Worm (Caenorhabditis elegans): ENCODE results near the gene Y5F2A.4.

Y5F2A.4 gene

DNA sequence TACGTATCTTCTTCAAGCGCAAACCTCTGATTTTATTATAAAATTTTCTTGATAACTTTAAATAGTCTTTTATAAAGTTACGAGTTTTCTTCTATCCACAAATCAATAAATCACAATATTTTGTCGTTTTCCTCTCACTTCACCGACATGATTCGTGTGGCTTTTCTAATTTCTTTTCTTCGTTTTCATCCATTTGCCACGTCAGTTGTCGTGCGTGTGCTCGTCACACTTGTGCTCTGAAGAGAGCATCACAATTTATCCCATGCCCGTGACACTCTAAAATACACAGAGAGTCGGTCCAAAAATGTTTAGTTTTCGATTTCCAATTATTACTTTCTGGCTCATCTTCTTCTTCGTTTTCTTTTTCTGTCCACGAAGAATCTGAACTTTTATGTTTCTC, 33.5 kb upstream of the Y5F2A.4 start:
- TF ChIP-seq hmg-4 (GFP tag; optimal IDR thresholded peaks at IDR 0.05) (no peak), hnd-1 (tag; optimal IDR thresholded peaks at IDR 0.05) (no peak), pes-1 (GFP tag; IDR thresholded peaks at IDR 0.05) (no peak), tbx-37 (GFP tag; conservative IDR thresholded peaks at IDR 0.05) (no peak), ceh-13 (GFP tag; optimal IDR thresholded peaks at IDR 0.05) (no peak), B0310.2 (tag; optimal IDR thresholded peaks at IDR 0.05) (no peak), ama-1 (optimal IDR thresholded peaks at IDR 0.05) (no peak)

DNA sequence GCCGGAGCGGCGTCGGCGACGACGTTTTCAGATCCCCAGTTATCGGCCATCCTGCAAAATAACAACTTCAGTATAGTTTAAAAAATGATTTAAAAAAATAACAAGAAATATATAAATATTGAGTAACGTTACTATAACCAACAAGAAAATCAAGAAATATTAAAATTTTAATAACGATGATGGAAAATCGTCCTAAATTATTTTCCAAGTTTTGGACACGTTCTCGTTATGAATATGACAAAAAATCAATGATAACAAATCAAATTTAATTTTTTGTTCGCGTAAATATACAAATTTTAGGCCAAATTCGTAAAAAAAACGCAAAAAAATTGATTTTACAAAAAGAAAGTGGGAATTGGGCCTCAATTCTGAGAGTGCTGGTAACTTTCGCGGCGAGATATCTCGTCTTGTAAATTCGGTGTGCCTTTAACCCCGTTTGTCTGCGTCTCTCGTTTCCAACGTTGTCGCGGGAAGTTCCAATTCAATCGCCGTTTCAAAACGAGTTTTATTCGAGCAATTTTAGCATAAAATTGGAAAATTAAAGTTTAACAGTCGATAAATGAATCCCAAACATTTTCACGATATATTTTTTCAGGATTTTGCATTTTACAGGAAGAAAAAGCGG, 32.7 kb upstream of the Y5F2A.4 start, which contains the start of gene rps-5:
rps-5 (minus strand) TSS at position 51 of the 625 bp plus-strand sequence.
- TF ChIP-seq flt-1 (GFP tag; IDR thresholded peaks at IDR 0.05) (no peak), F13C5.2 (tag; optimal IDR thresholded peaks at IDR 0.05) (no peak), ceh-36 (tag; optimal IDR thresholded peaks at IDR 0.05) (no peak), ama-1 (optimal IDR thresholded peaks at IDR 0.05) (no peak), tbx-37 (GFP tag; conservative IDR thresholded peaks at IDR 0.05) (no peak), hmbx-1 (tag; optimal IDR thresholded peaks at IDR 0.05) (no peak), tbx-11 (GFP tag; IDR thresholded peaks at IDR 0.05) (no peak), scrt-1 (GFP tag; IDR thresholded peaks at IDR 0.05) (no peak), sea-1 (GFP tag; conservative IDR thresholded peaks at IDR 0.05) (no peak), ceh-13 (GFP tag; optimal IDR thresholded peaks at IDR 0.05) (no peak), hnd-1 (tag; optimal IDR thresholded peaks at IDR 0.05) (no peak), pes-1 (GFP tag; IDR thresholded peaks at IDR 0.05) (no peak), ets-7 (tag; optimal IDR thresholded peaks at IDR 0.05) (no peak), aly-1 (tag; optimal IDR thresholded peaks at IDR 0.05) (no peak), B0310.2 (tag; optimal IDR thresholded peaks at IDR 0.05) (no peak), hmg-4 (GFP tag; optimal IDR thresholded peaks at IDR 0.05) (no peak), tra-4 (tag; optimal IDR thresholded peaks at IDR 0.05) (no peak)

DNA sequence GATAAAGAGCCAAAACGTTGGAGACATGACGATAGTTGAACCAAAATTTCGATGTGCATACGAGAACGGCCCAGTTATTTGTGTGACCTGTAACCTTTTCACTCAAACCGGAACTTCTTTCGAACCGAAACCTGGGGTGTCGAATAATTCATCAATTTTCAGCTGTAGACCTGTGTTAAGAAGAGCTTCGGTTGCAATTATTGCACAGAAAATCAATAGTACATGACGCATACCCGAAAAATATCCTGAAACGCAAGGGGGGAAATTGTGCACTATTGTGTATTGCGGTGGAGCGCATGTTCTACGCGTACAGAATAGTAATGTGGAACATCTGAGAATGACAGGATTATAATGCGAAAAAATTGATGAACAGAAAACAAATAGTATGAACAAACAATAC, 31.4 kb upstream of the Y5F2A.4 start, which contains the start of gene pigk-1:
pigk-1 (minus strand) TSS at position 248 of the 400 bp plus-strand sequence.
- TF ChIP-seq ceh-36 (tag; optimal IDR thresholded peaks at IDR 0.05) = no peak
- no peak for TF ChIP-seq flt-1 (GFP tag; IDR thresholded peaks at IDR 0.05)
- TF ChIP-seq sea-1 (GFP tag; conservative IDR thresholded peaks at IDR 0.05) = no peak
- no peak for TF ChIP-seq hmbx-1 (tag; optimal IDR thresholded peaks at IDR 0.05)
- TF ChIP-seq tra-4 (tag; optimal IDR thresholded peaks at IDR 0.05) = no peak
- TF ChIP-seq ets-7 (tag; optimal IDR thresholded peaks at IDR 0.05) = no peak
- TF ChIP-seq ceh-13 (GFP tag; optimal IDR thresholded peaks at IDR 0.05) = no peak
- TF ChIP-seq hmg-4 (GFP tag; optimal IDR thresholded peaks at IDR 0.05) = no peak
- TF ChIP-seq pes-1 (GFP tag; IDR thresholded peaks at IDR 0.05) = no peak
- no peak for TF ChIP-seq hnd-1 (tag; optimal IDR thresholded peaks at IDR 0.05)
- TF ChIP-seq scrt-1 (GFP tag; IDR thresholded peaks at IDR 0.05) = no peak
- TF ChIP-seq tbx-11 (GFP tag; IDR thresholded peaks at IDR 0.05) = no peak
- TF ChIP-seq B0310.2 (tag; optimal IDR thresholded peaks at IDR 0.05) = no peak
- no peak for TF ChIP-seq tbx-37 (GFP tag; conservative IDR thresholded peaks at IDR 0.05)
- TF ChIP-seq aly-1 (tag; optimal IDR thresholded peaks at IDR 0.05) = no peak
- no peak for TF ChIP-seq F13C5.2 (tag; optimal IDR thresholded peaks at IDR 0.05)

DNA sequence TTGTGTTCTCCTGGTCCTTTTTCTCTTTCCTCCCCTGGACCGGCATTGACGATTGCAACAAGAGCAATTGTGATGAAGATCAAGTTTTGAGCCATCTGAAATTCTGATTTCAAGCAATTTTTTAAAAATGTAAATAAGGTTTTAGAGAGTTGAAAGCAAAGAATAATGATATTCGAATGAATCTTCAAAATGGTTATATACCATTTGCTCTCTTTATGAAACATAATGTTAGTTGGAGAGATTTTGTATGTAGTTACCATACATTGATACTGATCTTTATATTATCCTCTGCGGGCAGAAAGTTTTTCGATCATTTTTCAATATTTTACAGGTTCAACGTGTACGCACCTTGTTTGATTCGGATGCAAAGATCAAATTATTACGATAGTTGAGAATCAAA, 27.3 kb upstream of the Y5F2A.4 start, which contains the start of gene srlf-24:
srlf-24 (minus strand) TSS at position 101 of the 400 bp plus-strand sequence.
- TF ChIP-seq hnd-1 (tag; optimal IDR thresholded peaks at IDR 0.05) (no peak), sea-1 (GFP tag; conservative IDR thresholded peaks at IDR 0.05) (no peak), pes-1 (GFP tag; IDR thresholded peaks at IDR 0.05) (no peak), flt-1 (GFP tag; IDR thresholded peaks at IDR 0.05) (no peak), hmg-4 (GFP tag; optimal IDR thresholded peaks at IDR 0.05) (no peak), ets-7 (tag; optimal IDR thresholded peaks at IDR 0.05) (no peak), tbx-11 (GFP tag; IDR thresholded peaks at IDR 0.05) (no peak), ama-1 (optimal IDR thresholded peaks at IDR 0.05) (no peak), ceh-13 (GFP tag; optimal IDR thresholded peaks at IDR 0.05) (no peak), B0310.2 (tag; optimal IDR thresholded peaks at IDR 0.05) (no peak), aly-1 (tag; optimal IDR thresholded peaks at IDR 0.05) (no peak)

DNA sequence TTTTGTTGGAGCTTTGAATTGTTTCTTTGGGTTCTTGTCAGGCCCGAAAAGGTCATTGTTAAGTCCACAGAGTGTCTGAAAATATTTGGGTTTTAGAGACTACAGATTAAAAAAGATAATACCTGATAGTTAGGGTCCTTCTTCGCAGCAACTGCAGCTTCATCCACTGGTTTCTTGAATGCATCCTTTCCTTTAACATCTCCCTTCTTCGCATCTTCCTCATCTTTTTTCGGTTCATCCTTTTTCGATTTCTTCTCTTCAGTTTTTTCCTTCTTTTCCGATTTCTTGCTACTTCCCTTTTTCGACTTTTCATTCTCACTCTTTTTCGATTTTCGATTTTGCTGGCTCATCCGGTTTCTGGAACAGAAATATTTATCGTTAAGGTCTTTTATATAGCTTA, 25.1 kb upstream of the Y5F2A.4 start:
- TF ChIP-seq flt-1 (GFP tag; IDR thresholded peaks at IDR 0.05) = no peak

DNA sequence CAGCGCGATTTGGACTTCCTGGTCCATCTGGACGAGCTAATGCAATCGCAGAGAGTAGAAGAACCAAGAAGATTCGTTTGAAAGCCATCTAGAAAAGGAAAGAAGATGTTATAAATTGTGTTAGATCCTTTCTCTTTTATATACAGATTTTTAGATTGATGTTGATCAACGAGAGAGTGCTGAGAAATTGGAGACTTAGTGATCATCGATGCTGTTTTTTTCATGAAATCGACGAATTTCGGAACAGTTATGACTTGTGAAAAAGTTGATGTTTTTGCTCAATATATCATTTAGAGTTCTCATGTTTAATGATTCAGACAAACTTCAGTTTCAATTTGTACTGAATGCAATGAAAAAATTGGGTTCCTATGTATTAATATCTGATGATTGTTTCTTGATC, 24.2 kb upstream of the Y5F2A.4 start, which contains the start of gene srlf-17:
srlf-17 (minus strand) TSS at position 101 of the 400 bp plus-strand sequence.
- TF ChIP-seq tra-4 (tag; optimal IDR thresholded peaks at IDR 0.05) (no peak), hnd-1 (tag; optimal IDR thresholded peaks at IDR 0.05) (no peak), hmg-4 (GFP tag; optimal IDR thresholded peaks at IDR 0.05) (no peak), B0310.2 (tag; optimal IDR thresholded peaks at IDR 0.05) (no peak), aly-1 (tag; optimal IDR thresholded peaks at IDR 0.05) (no peak), ama-1 (optimal IDR thresholded peaks at IDR 0.05) (no peak), tbx-11 (GFP tag; IDR thresholded peaks at IDR 0.05) (no peak), ceh-13 (GFP tag; optimal IDR thresholded peaks at IDR 0.05) (no peak), hmbx-1 (tag; optimal IDR thresholded peaks at IDR 0.05) (no peak), ets-7 (tag; optimal IDR thresholded peaks at IDR 0.05) (no peak), pes-1 (GFP tag; IDR thresholded peaks at IDR 0.05) (no peak), F13C5.2 (tag; optimal IDR thresholded peaks at IDR 0.05) (no peak), flt-1 (GFP tag; IDR thresholded peaks at IDR 0.05) (no peak), tbx-37 (GFP tag; conservative IDR thresholded peaks at IDR 0.05) (no peak), scrt-1 (GFP tag; IDR thresholded peaks at IDR 0.05) (no peak), ceh-36 (tag; optimal IDR thresholded peaks at IDR 0.05) (no peak), sea-1 (GFP tag; conservative IDR thresholded peaks at IDR 0.05) (no peak)

DNA sequence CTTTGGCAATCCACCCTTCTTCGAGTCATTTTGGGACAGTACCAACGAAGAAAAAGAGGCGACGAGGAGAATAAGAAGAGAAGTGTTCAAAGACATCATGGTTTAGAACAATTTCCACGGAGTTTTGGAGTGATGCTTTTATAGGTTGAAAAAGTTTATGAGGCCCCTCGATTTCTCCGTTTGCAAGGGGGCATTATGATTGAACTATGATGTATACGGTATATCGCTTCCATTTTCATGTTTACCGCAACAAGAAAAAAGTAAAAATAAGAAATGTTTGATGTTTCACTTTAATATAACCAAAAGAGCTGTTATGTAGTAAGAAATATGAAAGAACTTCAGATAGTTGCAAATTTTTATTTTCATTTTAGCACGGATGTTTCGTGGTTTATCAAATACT, 23.0 kb upstream of the Y5F2A.4 start, which contains the start of gene srlf-18:
srlf-18 (minus strand) TSS at position 101 of the 400 bp plus-strand sequence.
- TF ChIP-seq ceh-13 (GFP tag; optimal IDR thresholded peaks at IDR 0.05) (no peak), tbx-11 (GFP tag; IDR thresholded peaks at IDR 0.05) (no peak), aly-1 (tag; optimal IDR thresholded peaks at IDR 0.05) (no peak), tra-4 (tag; optimal IDR thresholded peaks at IDR 0.05) (no peak), scrt-1 (GFP tag; IDR thresholded peaks at IDR 0.05) (no peak), B0310.2 (tag; optimal IDR thresholded peaks at IDR 0.05) (no peak), F13C5.2 (tag; optimal IDR thresholded peaks at IDR 0.05) (no peak), sea-1 (GFP tag; conservative IDR thresholded peaks at IDR 0.05) (no peak), pes-1 (GFP tag; IDR thresholded peaks at IDR 0.05) (no peak), ets-7 (tag; optimal IDR thresholded peaks at IDR 0.05) (no peak), hmbx-1 (tag; optimal IDR thresholded peaks at IDR 0.05) (no peak), hnd-1 (tag; optimal IDR thresholded peaks at IDR 0.05) (no peak), hmg-4 (GFP tag; optimal IDR thresholded peaks at IDR 0.05) (no peak), ceh-36 (tag; optimal IDR thresholded peaks at IDR 0.05) (no peak), flt-1 (GFP tag; IDR thresholded peaks at IDR 0.05) (no peak)
